Worm (Caenorhabditis elegans) whole organism, late embryonic: ENCODE results near the gene F16G10.1.

Experiments used
- C38D4.7 ChIP-seq: fragments of 200-800 bp; sonication (Bioruptor generic); optimal IDR thresholded peaks from 2 replicates; lab custom pipeline; 2018; ENCODE audit warnings: mild to moderate bottlenecking, missing genetic modification characterization, moderate library complexity, missing compliant biosample characterization
- K02D7.2 ChIP-seq: sonication (generic microtip); optimal IDR thresholded peaks from 2 replicates; lab custom pipeline; 2017; ENCODE audit warnings: mild to moderate bottlenecking, missing genetic modification characterization, missing compliant biosample characterization
- T23F11.4 ChIP-seq: fragments of 200-800 bp; sonication (Bioruptor generic); optimal IDR thresholded peaks from 2 replicates; lab custom pipeline; 2018; ENCODE audit warnings: mild to moderate bottlenecking, missing genetic modification characterization, missing compliant biosample characterization
- Y22D7AL.16 ChIP-seq: sonication (generic microtip); optimal IDR thresholded peaks from 2 replicates; lab custom pipeline; 2016; ENCODE audit warnings: missing genetic modification characterization, missing compliant biosample characterization
- ceh-14 ChIP-seq: sonication (generic microtip); optimal IDR thresholded peaks from 2 replicates; lab custom pipeline; 2016; ENCODE audit warnings: missing genotype, missing genetic modification characterization, missing compliant biosample characterization
- ceh-24 ChIP-seq: sonication (generic microtip); optimal IDR thresholded peaks from 2 replicates; lab custom pipeline; 2016; ENCODE audit warnings: mild to moderate bottlenecking, missing genetic modification characterization, missing compliant biosample characterization
- ceh-30 ChIP-seq: fragments of 150-350 bp; optimal IDR thresholded peaks from 2 replicates; lab custom pipeline; 2014; ENCODE audit warnings: missing biosample characterization, missing genetic modification characterization
- ceh-31 ChIP-seq: sonication (generic microtip); optimal IDR thresholded peaks from 2 replicates; lab custom pipeline; 2016; ENCODE audit warnings: missing genetic modification characterization, missing compliant biosample characterization
- ceh-34 ChIP-seq: sonication (generic microtip); optimal IDR thresholded peaks from 2 replicates; lab custom pipeline; 2016; ENCODE audit warnings: mild to moderate bottlenecking, missing genetic modification characterization, missing compliant biosample characterization
- ceh-6 ChIP-seq: fragments of 200-800 bp; sonication (Bioruptor generic); optimal IDR thresholded peaks from 2 replicates; lab custom pipeline; 2018; ENCODE audit warnings: mild to moderate bottlenecking, missing genetic modification characterization, missing compliant biosample characterization
- dve-1 ChIP-seq: sonication (generic microtip); optimal IDR thresholded peaks from 2 replicates; lab custom pipeline; 2017; ENCODE audit warnings: antibody characterized with exemption, mild to moderate bottlenecking, missing genetic modification characterization, missing compliant biosample characterization
- elt-2 ChIP-seq: sonication (generic microtip); optimal IDR thresholded peaks from 2 replicates; lab custom pipeline; 2016; ENCODE audit warnings: missing genetic modification reagents, missing genetic modification characterization, missing compliant biosample characterization
- elt-4 ChIP-seq: sonication (generic microtip); optimal IDR thresholded peaks from 2 replicates; lab custom pipeline; 2016; ENCODE audit warnings: missing genetic modification characterization, missing compliant biosample characterization
- fkh-6 ChIP-seq: sonication (generic microtip); optimal IDR thresholded peaks from 2 replicates; lab custom pipeline; 2016; ENCODE audit warnings: missing genetic modification characterization, missing compliant biosample characterization
- hlh-13 ChIP-seq: fragments of 200-800 bp; sonication (Bioruptor generic); optimal IDR thresholded peaks from 2 replicates; lab custom pipeline; 2018; ENCODE audit warnings: mild to moderate bottlenecking, missing genetic modification characterization, missing compliant biosample characterization
- hlh-15 ChIP-seq: sonication (generic microtip); optimal IDR thresholded peaks from 2 replicates; lab custom pipeline; 2016; ENCODE audit warnings: missing genetic modification characterization, missing compliant biosample characterization
- hlh-30 ChIP-seq: sonication (generic microtip); optimal IDR thresholded peaks from 2 replicates; lab custom pipeline; 2017; ENCODE audit warnings: antibody characterized with exemption, missing genetic modification characterization, missing compliant biosample characterization; ENCODE audit not compliant: insufficient read depth
- hlh-6 ChIP-seq: sonication (generic microtip); optimal IDR thresholded peaks from 2 replicates; lab custom pipeline; 2016; ENCODE audit warnings: missing genotype, missing genetic modification characterization, missing compliant biosample characterization
- lin-11 ChIP-seq: fragments of 200-800 bp; sonication (Bioruptor generic); optimal IDR thresholded peaks from 2 replicates; lab custom pipeline; 2018; ENCODE audit warnings: mild to moderate bottlenecking, missing genetic modification characterization, missing compliant biosample characterization
- madf-2 ChIP-seq: sonication (generic microtip); optimal IDR thresholded peaks from 2 replicates; lab custom pipeline; 2017; ENCODE audit warnings: missing genetic modification characterization, missing compliant biosample characterization
- nfya-1 ChIP-seq: sonication (generic microtip); optimal IDR thresholded peaks from 2 replicates; lab custom pipeline; 2017; ENCODE audit warnings: missing genetic modification characterization, mild to moderate bottlenecking, missing compliant biosample characterization, antibody characterized with exemption, moderate library complexity
- nhr-11 ChIP-seq: fragments of 150-350 bp; optimal IDR thresholded peaks from 2 replicates; lab custom pipeline; 2014; ENCODE audit warnings: missing biosample characterization, missing genetic modification characterization
- npax-4 ChIP-seq: sonication (generic microtip); optimal IDR thresholded peaks from 2 replicates; lab custom pipeline; 2016; ENCODE audit warnings: missing genetic modification characterization, missing compliant biosample characterization
- pag-3 ChIP-seq: sonication (generic microtip); optimal IDR thresholded peaks from 2 replicates; lab custom pipeline; 2016; ENCODE audit warnings: missing compliant biosample characterization, missing genetic modification characterization, borderline replicate concordance
- pat-9 ChIP-seq: fragments of 200-800 bp; sonication (Bioruptor generic); optimal IDR thresholded peaks from 2 replicates; lab custom pipeline; 2018; ENCODE audit warnings: mild to moderate bottlenecking, missing genetic modification characterization, moderate library complexity, missing compliant biosample characterization
- pha-4 ChIP-seq: fragments of 150-350 bp; optimal IDR thresholded peaks from 2 replicates; lab custom pipeline; 2018; ENCODE audit warnings: missing biosample characterization, missing genetic modification reagents, missing genetic modification characterization
- pros-1 ChIP-seq: fragments of 150-350 bp; optimal IDR thresholded peaks from 2 replicates; lab custom pipeline; 2014; ENCODE audit warnings: missing biosample characterization, missing genetic modification reagents, missing genetic modification characterization
- rnt-1 ChIP-seq: sonication (generic microtip); optimal IDR thresholded peaks from 2 replicates; lab custom pipeline; 2016; ENCODE audit warnings: missing genetic modification characterization, missing compliant biosample characterization
- sox-2 ChIP-seq: fragments of 200-800 bp; sonication (Bioruptor generic); IDR thresholded peaks from 2 replicates; pipeline ENCODE4 v1.3.6; 2022; ENCODE audit warnings: missing genetic modification reagents, missing genetic modification characterization, missing compliant biosample characterization
- sox-4 ChIP-seq: sonication (generic microtip); optimal IDR thresholded peaks from 2 replicates; lab custom pipeline; 2017; ENCODE audit warnings: mild to moderate bottlenecking, missing genetic modification characterization, inconsistent platforms, missing compliant biosample characterization
- syd-9 ChIP-seq: sonication (generic microtip); optimal IDR thresholded peaks from 2 replicates; lab custom pipeline; 2016; ENCODE audit warnings: mild to moderate bottlenecking, missing genetic modification characterization, moderate library complexity, missing compliant biosample characterization
- tbx-2 ChIP-seq: sonication (generic microtip); optimal IDR thresholded peaks from 2 replicates; lab custom pipeline; 2016; ENCODE audit warnings: missing genetic modification characterization, missing compliant biosample characterization
- tbx-7 ChIP-seq: sonication (generic microtip); optimal IDR thresholded peaks from 2 replicates; lab custom pipeline; 2016; ENCODE audit warnings: missing genotype, missing genetic modification characterization, missing compliant biosample characterization
- ttx-3 ChIP-seq: sonication (generic microtip); optimal IDR thresholded peaks from 2 replicates; lab custom pipeline; 2016; ENCODE audit warnings: missing genetic modification reagents, missing genetic modification characterization, missing compliant biosample characterization
- unc-55 ChIP-seq: sonication (generic microtip); optimal IDR thresholded peaks from 2 replicates; lab custom pipeline; 2017; ENCODE audit warnings: missing biosample characterization, missing genetic modification reagents, missing genetic modification characterization
- unc-86 ChIP-seq: sonication (generic microtip); optimal IDR thresholded peaks from 2 replicates; lab custom pipeline; 2016; ENCODE audit warnings: missing genetic modification characterization, missing compliant biosample characterization
- zip-5 ChIP-seq: sonication (generic microtip); optimal IDR thresholded peaks from 2 replicates; lab custom pipeline; 2016; ENCODE audit warnings: missing genetic modification characterization, missing compliant biosample characterization
- ztf-16 ChIP-seq: sonication (generic microtip); optimal IDR thresholded peaks from 2 replicates; lab custom pipeline; 2017; ENCODE audit warnings: missing genetic modification characterization, missing compliant biosample characterization

F16G10.1 gene

DNA sequence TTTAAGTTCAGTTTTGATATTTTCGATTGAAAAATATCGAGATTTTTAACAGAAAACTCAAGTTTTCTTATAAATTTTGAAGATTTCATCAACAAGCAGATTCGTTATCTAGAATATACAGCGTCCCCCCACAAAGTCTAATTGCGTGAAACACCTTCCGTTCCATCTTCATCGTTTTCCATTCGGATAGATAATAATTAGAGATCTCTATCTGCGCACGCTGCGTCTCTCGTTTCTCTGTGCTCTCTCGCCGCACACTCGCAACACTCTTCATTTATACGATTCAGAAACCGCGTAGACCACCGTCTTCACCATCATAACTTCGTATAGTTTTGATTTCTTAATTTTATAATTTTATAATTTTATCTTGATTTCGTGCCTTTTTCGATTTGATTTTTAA is 32.7 kb downstream of the F16G10.1 start:
- no peak for TF ChIP-seq unc-55 (GFP tag; lab: Kevin White, UChicago)
- TF ChIP-seq ceh-6 (GFP tag; lab: Kevin White, UChicago): no peak
- TF ChIP-seq T23F11.4 (GFP tag; lab: Kevin White, UChicago): no peak
- no peak for TF ChIP-seq hlh-6 (tag; lab: Kevin White, UChicago)
- peak; percentile 95 for TF ChIP-seq rnt-1 (tag; lab: Kevin White, UChicago)
- no peak for TF ChIP-seq hlh-15 (tag; lab: Kevin White, UChicago)
- no peak for TF ChIP-seq fkh-6 (tag; lab: Kevin White, UChicago)
- TF ChIP-seq sox-4 (tag; lab: Kevin White, UChicago): no peak
- TF ChIP-seq tbx-7: no peak

DNA sequence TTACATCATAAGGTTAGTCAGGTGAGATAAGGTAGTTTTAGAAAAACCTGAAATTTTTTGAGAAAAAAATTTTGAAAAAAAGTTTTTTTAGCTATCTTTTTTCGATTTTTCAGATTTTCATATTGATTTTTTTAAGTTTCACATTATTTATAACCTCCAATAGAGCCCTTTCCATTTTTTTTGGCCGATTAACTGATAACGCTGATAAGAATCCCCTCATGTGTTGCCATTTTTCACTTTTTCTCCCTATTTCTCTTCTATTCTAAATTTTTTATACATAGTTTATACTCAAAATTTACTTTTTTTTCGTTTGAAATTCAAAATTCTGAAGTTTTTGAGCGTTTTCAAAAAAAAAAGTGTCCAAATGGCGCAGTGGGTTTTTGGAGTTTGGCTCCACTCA is 34.1 kb downstream of the F16G10.1 start:
- TF ChIP-seq elt-2 (peak; percentile 11), elt-4 (tag; lab: Kevin White, UChicago) (no peak), sox-4 (tag; lab: Kevin White, UChicago) (no peak)

DNA sequence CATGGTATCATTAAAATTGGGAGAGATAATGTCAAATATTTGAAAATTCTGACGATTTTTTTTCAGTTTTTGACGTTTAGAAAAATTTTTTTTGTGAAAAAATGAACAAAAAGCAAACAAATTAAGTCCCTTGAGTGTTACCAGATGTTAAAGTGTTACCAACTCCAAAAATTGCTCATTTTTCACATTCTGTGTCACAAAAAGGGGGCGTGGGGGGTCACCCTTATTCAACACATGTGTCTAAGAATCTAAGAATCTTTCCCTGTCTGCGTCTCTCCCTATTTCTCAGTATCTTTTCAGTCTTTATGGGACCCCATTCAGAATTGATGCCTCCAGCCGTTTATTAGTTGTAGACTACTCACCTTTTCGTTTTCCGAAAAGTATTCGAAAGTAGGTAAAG is 34.9 kb downstream of the F16G10.1 start:
- TF ChIP-seq ceh-31 (tag; lab: Kevin White, UChicago): no peak

DNA sequence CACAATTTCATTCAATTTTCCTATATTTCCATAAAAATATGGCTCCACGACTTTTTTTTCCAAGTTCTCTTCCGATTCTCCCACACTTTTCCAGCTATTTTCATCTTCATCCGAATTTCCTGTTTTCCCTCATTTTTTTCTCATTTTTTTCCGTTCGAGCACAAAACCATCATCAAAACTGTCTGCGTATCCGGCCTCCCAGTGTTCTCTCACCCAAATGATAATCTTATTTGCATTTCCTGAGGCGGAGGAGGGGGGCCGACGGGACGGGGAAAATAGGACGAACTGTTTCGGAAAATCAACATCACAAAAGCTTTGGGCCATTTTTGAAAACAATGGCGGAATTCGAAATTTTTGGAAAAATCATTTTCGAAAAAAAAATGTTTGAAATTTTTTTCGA is 36.2 kb downstream of the F16G10.1 start:
- no peak for TF ChIP-seq tbx-7
- no peak for TF ChIP-seq ceh-30 (tag; lab: Kevin White, UChicago)
- no peak for TF ChIP-seq ceh-24 (tag; lab: Kevin White, UChicago)
- no peak for TF ChIP-seq ttx-3
- TF ChIP-seq nhr-11 (tag; lab: Kevin White, UChicago): no peak

DNA sequence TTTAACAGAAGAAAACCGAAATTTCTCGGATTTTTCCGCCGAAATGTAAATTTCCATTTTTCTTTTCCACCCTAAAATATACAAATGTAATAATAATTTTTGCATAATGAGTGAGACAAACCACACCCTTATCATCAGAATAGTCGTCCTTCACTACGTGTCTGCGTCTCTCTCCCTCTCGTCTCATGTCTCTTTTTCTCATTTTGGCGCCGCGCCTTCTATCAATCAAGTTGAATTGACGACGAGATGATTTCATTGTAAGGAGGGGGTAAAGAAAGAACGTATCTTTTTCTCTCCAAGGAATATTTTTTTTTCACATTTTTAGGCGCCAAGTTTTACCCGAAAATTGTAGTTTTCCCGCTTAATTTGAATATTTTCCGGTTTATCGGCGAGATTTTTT is 38.2 kb downstream of the F16G10.1 start:
- no peak for TF ChIP-seq ceh-6 (GFP tag; lab: Kevin White, UChicago)
- TF ChIP-seq elt-2: no peak
- no peak for TF ChIP-seq K02D7.2 (tag; lab: Kevin White, UChicago)
- no peak for TF ChIP-seq ztf-16 (tag; lab: Kevin White, UChicago)
- no peak for TF ChIP-seq unc-86
- no peak for TF ChIP-seq hlh-30 (tag; lab: Kevin White, UChicago)
- no peak for TF ChIP-seq madf-2
- no peak for TF ChIP-seq lin-11 (tag; lab: Kevin White, UChicago)
- no peak for TF ChIP-seq pros-1 (tag; lab: Kevin White, UChicago)

DNA sequence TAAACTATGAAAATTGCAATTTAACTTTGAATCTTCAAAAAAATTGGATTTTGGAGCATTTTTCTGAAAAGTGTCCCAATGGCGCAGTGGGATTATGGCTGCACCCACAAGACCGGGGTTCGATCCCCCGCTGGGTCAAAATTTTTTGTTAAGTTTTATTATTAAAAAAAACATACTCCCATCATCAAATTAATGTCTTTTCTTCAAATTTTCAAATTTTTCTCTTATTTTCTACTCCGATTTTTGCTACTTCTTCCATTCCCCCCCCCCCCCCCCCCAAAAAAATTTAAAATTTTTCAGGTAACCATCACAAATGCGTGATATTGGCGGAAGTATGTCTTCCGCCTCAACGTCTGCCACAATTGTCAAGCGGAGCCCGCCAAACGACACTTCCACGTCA is 38.9 kb downstream of the F16G10.1 start, which contains the start of gene vab-19:
vab-19 (plus strand) TSS at position 301 of the 400 bp plus-strand sequence.
- TF ChIP-seq ceh-6 (GFP tag; lab: Kevin White, UChicago): no peak
- no peak for TF ChIP-seq unc-55 (GFP tag; lab: Kevin White, UChicago)
- TF ChIP-seq syd-9 (tag; lab: Kevin White, UChicago): no peak
- no peak for TF ChIP-seq tbx-2 (tag; lab: Kevin White, UChicago)
- TF ChIP-seq ceh-34 (tag; lab: Kevin White, UChicago): no peak
- no peak for TF ChIP-seq pros-1 (tag; lab: Kevin White, UChicago)
- TF ChIP-seq nhr-11 (tag; lab: Kevin White, UChicago): no peak
- no peak for TF ChIP-seq Y22D7AL.16 (tag; lab: Kevin White, UChicago)
- TF ChIP-seq T23F11.4 (GFP tag; lab: Kevin White, UChicago): no peak
- no peak for TF ChIP-seq hlh-13
- no peak for TF ChIP-seq ceh-14
- TF ChIP-seq zip-5 (tag; lab: Kevin White, UChicago): no peak

DNA sequence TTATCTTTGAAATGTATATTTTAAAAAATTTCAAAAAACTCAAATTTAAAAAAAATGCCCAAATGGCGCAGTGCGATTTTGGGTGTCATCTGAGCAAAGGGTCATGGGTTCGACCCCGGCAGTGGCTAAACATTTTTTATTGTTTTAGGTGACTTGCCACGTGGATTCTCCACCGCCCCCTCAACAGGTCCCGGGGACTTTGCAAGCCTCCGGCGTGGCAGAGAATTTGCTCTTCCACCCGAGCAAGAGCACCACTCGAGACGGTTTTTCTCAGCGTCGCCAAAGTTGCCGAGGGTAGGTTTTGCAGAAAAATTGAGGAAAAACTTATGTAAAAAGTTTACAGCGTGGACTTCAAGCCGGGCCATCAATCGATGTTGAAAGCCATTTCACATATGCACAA is 41.1 kb downstream of the F16G10.1 start:
- no peak for TF ChIP-seq pha-4 (tag; lab: Kevin White, UChicago)
- no peak for TF ChIP-seq madf-2
- TF ChIP-seq lin-11 (tag; lab: Kevin White, UChicago): no peak
- no peak for TF ChIP-seq npax-4 (tag; lab: Kevin White, UChicago)
- TF ChIP-seq pros-1 (tag; lab: Kevin White, UChicago): no peak
- no peak for TF ChIP-seq sox-4 (tag; lab: Kevin White, UChicago)
- TF ChIP-seq pat-9 (tag; lab: Kevin White, UChicago): no peak
- TF ChIP-seq pag-3 (tag; lab: Kevin White, UChicago): no peak
- no peak for TF ChIP-seq ceh-6 (GFP tag; lab: Kevin White, UChicago)
- TF ChIP-seq dve-1 (tag; lab: Kevin White, UChicago): no peak
- no peak for TF ChIP-seq nfya-1 (tag; lab: Kevin White, UChicago)
- TF ChIP-seq T23F11.4 (GFP tag; lab: Kevin White, UChicago): no peak
- TF ChIP-seq C38D4.7 (GFP tag; lab: Kevin White, UChicago): no peak
- TF ChIP-seq ceh-14: no peak
- no peak for TF ChIP-seq sox-2 (GFP tag; lab: Robert Waterston, UW)
- no peak for TF ChIP-seq hlh-15 (tag; lab: Kevin White, UChicago)
- no peak for TF ChIP-seq hlh-6 (tag; lab: Kevin White, UChicago)
- TF ChIP-seq, all 69 proteins: peak for 0
